Worm (Caenorhabditis elegans): ENCODE measurements around the gene ZK177.3.

ZK177.3 gene

ce11 chrII:5474946-5475345 is 40.7 kb upstream of the ZK177.3 start, which contains the start of gene ilcr-2:
Gene ilcr-2 (plus strand): TSS chrII:5475246.
- no peak for TF ChIP-seq ets-4 (GFP tag; optimal IDR thresholded peaks at IDR 0.05)

ce11 chrII:5478318-5478717 is 37.3 kb upstream of the ZK177.3 start, which contains the start of gene F56D1.1:
Gene F56D1.1 (plus strand): TSS chrII:5478618.
- no peak for TF ChIP-seq nhr-90 (tag; optimal IDR thresholded peaks at IDR 0.05)
- no peak for TF ChIP-seq F10E7.11 (tag; optimal IDR thresholded peaks at IDR 0.05)
- no peak for TF ChIP-seq Y79H2A.3 (GFP tag; conservative IDR thresholded peaks at IDR 0.05)
- no peak for TF ChIP-seq ama-1 (optimal IDR thresholded peaks at IDR 0.05)
- TF ChIP-seq ama-1 (GFP tag; optimal IDR thresholded peaks at IDR 0.05) = no peak

- no peak for TF ChIP-seq tbp1 (GFP tag; optimal IDR thresholded peaks at IDR 0.05)
- no peak for TF ChIP-seq T26A5.8 (tag; optimal IDR thresholded peaks at IDR 0.05)
- TF ChIP-seq ceh-91 (GFP tag; IDR thresholded peaks at IDR 0.05) = no peak
- TF ChIP-seq Y95B8A.8 (GFP tag; IDR thresholded peaks at IDR 0.05) = no peak
- TF ChIP-seq egl-18 (GFP tag; IDR thresholded peaks at IDR 0.05) = no peak
- no peak for TF ChIP-seq unc-130 (GFP tag; optimal IDR thresholded peaks at IDR 0.05)
- no peak for TF ChIP-seq dpl-1 (GFP tag; optimal IDR thresholded peaks at IDR 0.05)
- no peak for TF ChIP-seq repo-1 (tag; optimal IDR thresholded peaks at IDR 0.05)
- no peak for TF ChIP-seq hrde-1 (tag; optimal IDR thresholded peaks at IDR 0.05; ENCODE audit: borderline replicate concordance)
- no peak for TF ChIP-seq egrh-3 (GFP tag; IDR thresholded peaks at IDR 0.05)
- no peak for TF ChIP-seq lsy-27 (tag; optimal IDR thresholded peaks at IDR 0.05; ENCODE audit: borderline replicate concordance, insufficient read depth)
- TF ChIP-seq F22D6.2 (tag; optimal IDR thresholded peaks at IDR 0.05) = no peak
- no peak for TF ChIP-seq dox-1 (GFP tag; IDR thresholded peaks at IDR 0.05)
Observed at ce11 chrII:5481982-5482381, 33.7 kb upstream of the ZK177.3 start, which contains the start of gene cal-8. Gene cal-8 (minus strand): TSS chrII:5482041.

DNA sequence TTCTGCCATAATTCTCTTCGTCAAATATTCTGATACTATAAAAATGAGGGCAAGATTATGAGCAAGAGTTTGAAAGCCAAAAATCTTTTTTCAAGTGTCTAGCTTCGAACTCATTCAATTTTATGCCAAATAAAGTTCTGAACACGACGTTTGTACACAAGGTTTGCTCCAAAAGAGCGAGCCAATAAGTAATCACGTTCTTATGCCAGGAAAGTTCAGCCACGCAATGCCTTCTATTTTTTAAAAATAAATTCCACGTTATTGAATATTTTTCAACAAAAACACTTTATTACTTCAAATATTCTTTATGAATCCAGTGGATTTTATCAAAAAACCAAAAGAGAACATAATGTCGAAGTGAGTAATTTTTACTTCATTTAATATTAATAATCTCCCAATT is 27.8 kb upstream of the ZK177.3 start, which contains the start of gene nep-5:
Gene nep-5, plus strand, starts transcription at position 301 of the 400 bp plus-strand sequence.
- no peak for TF ChIP-seq F33H1.4 (GFP tag; IDR thresholded peaks at IDR 0.05)
- no peak for TF ChIP-seq snpc-1.1 (tag; optimal IDR thresholded peaks at IDR 0.05; ENCODE audit: insufficient read depth)
- TF ChIP-seq ztf-25 (GFP tag; IDR thresholded peaks at IDR 0.05) = no peak
- no peak for TF ChIP-seq tlf-1 (GFP tag; optimal IDR thresholded peaks at IDR 0.05)
- no peak for TF ChIP-seq K12H6.12 (tag; optimal IDR thresholded peaks at IDR 0.05)
- no peak for TF ChIP-seq madf-10 (tag; optimal IDR thresholded peaks at IDR 0.05)
- TF ChIP-seq xnd-1 (tag; optimal IDR thresholded peaks at IDR 0.05) = no peak
- no peak for TF ChIP-seq lin-35 (GFP tag; optimal IDR thresholded peaks at IDR 0.05)

DNA sequence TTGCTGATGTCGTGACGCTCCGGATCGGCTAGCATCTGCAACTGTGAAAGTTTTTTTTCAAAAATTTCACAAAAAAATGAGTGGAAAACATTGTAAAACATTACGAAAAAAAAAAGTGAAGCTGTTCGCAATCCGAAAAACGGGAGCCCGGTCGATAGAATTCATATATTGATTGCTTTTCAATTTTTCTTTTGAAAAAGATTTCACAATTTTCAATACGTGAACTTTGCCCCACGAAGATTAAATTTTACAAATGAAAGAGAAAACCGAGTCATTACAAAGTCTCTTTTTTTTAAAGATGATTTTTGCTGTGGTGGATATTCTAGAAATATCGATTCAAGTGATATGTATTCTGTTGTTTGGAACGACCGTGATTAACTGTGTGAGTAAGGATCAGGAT is 21.2 kb upstream of the ZK177.3 start, which contains the start of gene F12A10.6:
Gene F12A10.6, minus strand, starts transcription at position 101 of the 400 bp plus-strand sequence.
- no peak for TF ChIP-seq snpc-1.1 (tag; optimal IDR thresholded peaks at IDR 0.05; ENCODE audit: insufficient read depth)
- no peak for TF ChIP-seq madf-3 (GFP tag; IDR thresholded peaks at IDR 0.05)
- TF ChIP-seq athp-1 (tag; optimal IDR thresholded peaks at IDR 0.05) = no peak
- TF ChIP-seq F22D6.2 (tag; optimal IDR thresholded peaks at IDR 0.05) = no peak
- no peak for TF ChIP-seq ztf-26 (tag; optimal IDR thresholded peaks at IDR 0.05)
- no peak for TF ChIP-seq sptf-2 (GFP tag; optimal IDR thresholded peaks at IDR 0.05)
- no peak for TF ChIP-seq sdz-38 (tag; optimal IDR thresholded peaks at IDR 0.05)
- TF ChIP-seq nhr-27 (tag; optimal IDR thresholded peaks at IDR 0.05) = no peak
- TF ChIP-seq rcor-1 (GFP tag; IDR thresholded peaks at IDR 0.05) = no peak
- no peak for TF ChIP-seq tlf-1 (GFP tag; optimal IDR thresholded peaks at IDR 0.05)
- no peak for TF ChIP-seq atf-7 (tag; optimal IDR thresholded peaks at IDR 0.05)
- no peak for TF ChIP-seq mel-28 (tag; optimal IDR thresholded peaks at IDR 0.05; ENCODE audit: borderline replicate concordance)
- TF ChIP-seq akir-1 (GFP tag; optimal IDR thresholded peaks at IDR 0.05) = no peak
- TF ChIP-seq ztf-3 (GFP tag; optimal IDR thresholded peaks at IDR 0.05) = no peak
- TF ChIP-seq efl-1 (GFP tag; optimal IDR thresholded peaks at IDR 0.05) = no peak
